Worm (Caenorhabditis elegans) whole organism, late embryonic: ENCODE measurements around the gene kcc-3.

Experiments used
- C38D4.7 ChIP-seq: fragments of 200-800 bp; sonication (Bioruptor generic); optimal IDR thresholded peaks from 2 replicates; lab custom pipeline; 2018; ENCODE audit warnings: mild to moderate bottlenecking, missing genetic modification characterization, moderate library complexity, missing compliant biosample characterization
- F13H6.1 ChIP-seq: sonication (generic microtip); optimal IDR thresholded peaks from 2 replicates; lab custom pipeline; 2016; ENCODE audit warnings: missing genetic modification characterization, missing compliant biosample characterization
- K02D7.2 ChIP-seq: sonication (generic microtip); optimal IDR thresholded peaks from 2 replicates; lab custom pipeline; 2017; ENCODE audit warnings: mild to moderate bottlenecking, missing genetic modification characterization, missing compliant biosample characterization
- T23F11.4 ChIP-seq: fragments of 200-800 bp; sonication (Bioruptor generic); optimal IDR thresholded peaks from 2 replicates; lab custom pipeline; 2018; ENCODE audit warnings: mild to moderate bottlenecking, missing genetic modification characterization, missing compliant biosample characterization
- ahr-1 ChIP-seq: sonication (generic microtip); optimal IDR thresholded peaks from 2 replicates; lab custom pipeline; 2016; ENCODE audit warnings: missing genetic modification characterization, missing compliant biosample characterization
- ama-1 ChIP-seq: fragments of 150-350 bp; optimal IDR thresholded peaks from 2 replicates; lab custom pipeline; 2014
- ceh-14 ChIP-seq: sonication (generic microtip); optimal IDR thresholded peaks from 2 replicates; lab custom pipeline; 2016; ENCODE audit warnings: missing genotype, missing genetic modification characterization, missing compliant biosample characterization
- ceh-18 ChIP-seq: sonication (generic microtip); optimal IDR thresholded peaks from 2 replicates; lab custom pipeline; 2016; ENCODE audit warnings: missing genetic modification characterization, missing compliant biosample characterization
- ceh-19 ChIP-seq: fragments of 200-800 bp; sonication (Bioruptor generic); optimal IDR thresholded peaks from 2 replicates; lab custom pipeline; 2018; ENCODE audit warnings: mild to moderate bottlenecking, missing genetic modification characterization, missing compliant biosample characterization
- ceh-2 ChIP-seq: sonication (generic microtip); optimal IDR thresholded peaks from 2 replicates; lab custom pipeline; 2016; ENCODE audit warnings: missing genotype, missing genetic modification characterization, missing compliant biosample characterization
- ceh-24 ChIP-seq: sonication (generic microtip); optimal IDR thresholded peaks from 2 replicates; lab custom pipeline; 2016; ENCODE audit warnings: mild to moderate bottlenecking, missing genetic modification characterization, missing compliant biosample characterization
- ceh-34 ChIP-seq: sonication (generic microtip); optimal IDR thresholded peaks from 2 replicates; lab custom pipeline; 2016; ENCODE audit warnings: mild to moderate bottlenecking, missing genetic modification characterization, missing compliant biosample characterization
- ceh-45 ChIP-seq: fragments of 200-800 bp; sonication (Bioruptor generic); IDR thresholded peaks from 2 replicates; pipeline ENCODE4 v1.3.6; 2022; ENCODE audit warnings: missing genetic modification reagents, missing genetic modification characterization, missing compliant biosample characterization
- ceh-48 ChIP-seq: sonication (generic microtip); optimal IDR thresholded peaks from 2 replicates; lab custom pipeline; 2016; ENCODE audit warnings: missing genetic modification characterization, inconsistent platforms, missing compliant biosample characterization
- ceh-6 ChIP-seq: fragments of 200-800 bp; sonication (Bioruptor generic); optimal IDR thresholded peaks from 2 replicates; lab custom pipeline; 2018; ENCODE audit warnings: mild to moderate bottlenecking, missing genetic modification characterization, missing compliant biosample characterization
- ceh-9 ChIP-seq: sonication (generic microtip); optimal IDR thresholded peaks from 2 replicates; lab custom pipeline; 2016; ENCODE audit warnings: mild to moderate bottlenecking, missing genetic modification characterization, inconsistent platforms, missing compliant biosample characterization
- dmd-4 ChIP-seq: sonication (generic microtip); optimal IDR thresholded peaks from 2 replicates; lab custom pipeline; 2016; ENCODE audit warnings: borderline replicate concordance, missing genetic modification characterization, missing compliant biosample characterization
- elt-4 ChIP-seq: sonication (generic microtip); optimal IDR thresholded peaks from 2 replicates; lab custom pipeline; 2016; ENCODE audit warnings: missing genetic modification characterization, missing compliant biosample characterization
- eyg-1 ChIP-seq: sonication (generic microtip); optimal IDR thresholded peaks from 2 replicates; lab custom pipeline; 2016; ENCODE audit warnings: missing genotype, missing genetic modification characterization, missing compliant biosample characterization
- fax-1 ChIP-seq: sonication (generic microtip); optimal IDR thresholded peaks from 2 replicates; lab custom pipeline; 2016; ENCODE audit warnings: missing genotype, missing genetic modification characterization, missing compliant biosample characterization
- fkh-10 ChIP-seq: fragments of 150-350 bp; optimal IDR thresholded peaks from 2 replicates; lab custom pipeline; 2014; ENCODE audit warnings: missing biosample characterization, missing genetic modification reagents, missing genetic modification characterization
- fkh-6 ChIP-seq: sonication (generic microtip); optimal IDR thresholded peaks from 2 replicates; lab custom pipeline; 2016; ENCODE audit warnings: missing genetic modification characterization, missing compliant biosample characterization
- hlh-13 ChIP-seq: fragments of 200-800 bp; sonication (Bioruptor generic); optimal IDR thresholded peaks from 2 replicates; lab custom pipeline; 2018; ENCODE audit warnings: mild to moderate bottlenecking, missing genetic modification characterization, missing compliant biosample characterization
- hlh-30 ChIP-seq: sonication (generic microtip); optimal IDR thresholded peaks from 2 replicates; lab custom pipeline; 2017; ENCODE audit warnings: antibody characterized with exemption, missing genetic modification characterization, missing compliant biosample characterization; ENCODE audit not compliant: insufficient read depth
- hlh-6 ChIP-seq: sonication (generic microtip); optimal IDR thresholded peaks from 2 replicates; lab custom pipeline; 2016; ENCODE audit warnings: missing genotype, missing genetic modification characterization, missing compliant biosample characterization
- lim-6 ChIP-seq: sonication (generic microtip); optimal IDR thresholded peaks from 2 replicates; lab custom pipeline; 2016; ENCODE audit warnings: missing genetic modification characterization, missing compliant biosample characterization
- lin-11 ChIP-seq: fragments of 200-800 bp; sonication (Bioruptor generic); optimal IDR thresholded peaks from 2 replicates; lab custom pipeline; 2018; ENCODE audit warnings: mild to moderate bottlenecking, missing genetic modification characterization, missing compliant biosample characterization
- madf-2 ChIP-seq: sonication (generic microtip); optimal IDR thresholded peaks from 2 replicates; lab custom pipeline; 2017; ENCODE audit warnings: missing genetic modification characterization, missing compliant biosample characterization
- mec-3 ChIP-seq: sonication (generic microtip); optimal IDR thresholded peaks from 2 replicates; lab custom pipeline; 2016; ENCODE audit warnings: borderline replicate concordance, missing genetic modification characterization, missing compliant biosample characterization
- nhr-232 ChIP-seq: sonication (generic microtip); optimal IDR thresholded peaks from 2 replicates; lab custom pipeline; 2016; ENCODE audit warnings: missing genetic modification characterization, missing compliant biosample characterization
- npax-4 ChIP-seq: sonication (generic microtip); optimal IDR thresholded peaks from 2 replicates; lab custom pipeline; 2016; ENCODE audit warnings: missing genetic modification characterization, missing compliant biosample characterization
- pat-9 ChIP-seq: fragments of 200-800 bp; sonication (Bioruptor generic); optimal IDR thresholded peaks from 2 replicates; lab custom pipeline; 2018; ENCODE audit warnings: mild to moderate bottlenecking, missing genetic modification characterization, moderate library complexity, missing compliant biosample characterization
- pqm-1 ChIP-seq: sonication (generic microtip); optimal IDR thresholded peaks from 2 replicates; lab custom pipeline; 2016; ENCODE audit warnings: missing genetic modification characterization, missing compliant biosample characterization
- pros-1 ChIP-seq: fragments of 150-350 bp; optimal IDR thresholded peaks from 2 replicates; lab custom pipeline; 2014; ENCODE audit warnings: missing biosample characterization, missing genetic modification reagents, missing genetic modification characterization
- ref-2 ChIP-seq: sonication (generic microtip); optimal IDR thresholded peaks from 2 replicates; lab custom pipeline; 2016; ENCODE audit warnings: missing genetic modification characterization, missing compliant biosample characterization
- rnt-1 ChIP-seq: sonication (generic microtip); optimal IDR thresholded peaks from 2 replicates; lab custom pipeline; 2016; ENCODE audit warnings: missing genetic modification characterization, missing compliant biosample characterization
- sox-2 ChIP-seq: fragments of 200-800 bp; sonication (Bioruptor generic); IDR thresholded peaks from 2 replicates; pipeline ENCODE4 v1.3.6; 2022; ENCODE audit warnings: missing genetic modification reagents, missing genetic modification characterization, missing compliant biosample characterization
- sox-4 ChIP-seq: sonication (generic microtip); optimal IDR thresholded peaks from 2 replicates; lab custom pipeline; 2017; ENCODE audit warnings: mild to moderate bottlenecking, missing genetic modification characterization, inconsistent platforms, missing compliant biosample characterization
- tbx-2 ChIP-seq: sonication (generic microtip); optimal IDR thresholded peaks from 2 replicates; lab custom pipeline; 2016; ENCODE audit warnings: missing genetic modification characterization, missing compliant biosample characterization
- tbx-7 ChIP-seq: sonication (generic microtip); optimal IDR thresholded peaks from 2 replicates; lab custom pipeline; 2016; ENCODE audit warnings: missing genotype, missing genetic modification characterization, missing compliant biosample characterization
- ttx-3 ChIP-seq: sonication (generic microtip); optimal IDR thresholded peaks from 2 replicates; lab custom pipeline; 2016; ENCODE audit warnings: missing genetic modification reagents, missing genetic modification characterization, missing compliant biosample characterization
- unc-42 ChIP-seq: sonication (generic microtip); optimal IDR thresholded peaks from 2 replicates; lab custom pipeline; 2016; ENCODE audit warnings: missing genotype, missing genetic modification characterization, missing compliant biosample characterization
- zip-5 ChIP-seq: sonication (generic microtip); optimal IDR thresholded peaks from 2 replicates; lab custom pipeline; 2016; ENCODE audit warnings: missing genetic modification characterization, missing compliant biosample characterization
- ztf-16 ChIP-seq: sonication (generic microtip); optimal IDR thresholded peaks from 2 replicates; lab custom pipeline; 2017; ENCODE audit warnings: missing genetic modification characterization, missing compliant biosample characterization

Gene kcc-3

DNA sequence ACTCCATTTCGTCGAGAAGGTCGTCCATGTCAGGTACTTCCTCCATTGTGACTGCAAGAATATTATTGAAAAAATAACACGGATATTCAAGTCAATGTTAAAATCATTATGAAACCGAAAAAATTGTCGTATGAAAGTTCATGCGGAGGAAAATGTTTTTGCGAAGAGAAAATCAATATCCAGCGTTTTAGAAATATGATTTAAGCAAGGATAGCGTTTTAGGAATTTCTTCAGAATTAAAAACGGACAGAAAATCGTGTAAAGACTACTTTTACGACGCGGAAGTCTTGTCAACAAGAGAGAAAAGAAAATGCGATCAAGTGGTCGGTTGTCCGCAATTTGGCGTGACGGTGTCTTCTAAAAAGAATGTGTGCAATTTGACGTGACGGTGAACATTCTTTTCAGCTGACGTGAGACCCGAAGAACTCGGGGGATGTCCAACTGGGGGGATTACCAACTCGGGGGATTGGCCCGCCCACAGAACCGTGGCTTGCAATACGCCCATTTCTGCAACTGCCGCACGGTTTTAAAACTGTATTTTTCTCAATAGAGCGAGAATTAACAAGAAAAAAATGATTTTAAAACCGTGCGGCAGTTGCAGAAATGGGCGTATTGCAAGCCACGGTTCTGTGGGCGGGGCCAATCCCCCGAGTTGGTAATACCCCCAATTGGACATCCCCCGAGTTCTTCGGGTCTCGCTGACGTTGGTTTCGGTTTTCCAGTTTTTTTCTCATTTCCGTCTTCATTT lies 44.6 kb upstream of the kcc-3 start, which contains the start of the genes aka-1 and ubc-6 (continued):
- TF ChIP-seq T23F11.4 = no peak
- no peak for TF ChIP-seq ceh-19
- TF ChIP-seq lim-6 (tag; lab: Kevin White, UChicago) = peak; percentile 64
- TF ChIP-seq madf-2 (tag; lab: Kevin White, UChicago) = peak; percentile 38
- peak; percentile 18 for TF ChIP-seq ztf-16 (tag; lab: Kevin White, UChicago)
- no peak for TF ChIP-seq eyg-1 (tag; lab: Kevin White, UChicago)
- TF ChIP-seq ceh-48 (tag; lab: Kevin White, UChicago) = no peak
- TF ChIP-seq ceh-45 (GFP tag; lab: Robert Waterston, UW) = peak; percentile 44; the same call in 1 of the 2 replicates
- TF ChIP-seq npax-4 (tag; lab: Kevin White, UChicago) = no peak
- TF ChIP-seq hlh-30 = peak; percentile 69
- TF ChIP-seq ceh-2 = peak; percentile 54
- TF ChIP-seq fkh-10 (GFP tag; lab: Kevin White, UChicago) = no peak
- TF ChIP-seq ttx-3 (tag; lab: Kevin White, UChicago) = no peak
- peak; percentile 55 for TF ChIP-seq F13H6.1 (tag; lab: Kevin White, UChicago)
- no peak for TF ChIP-seq sox-2
- peak; percentile 72 for TF ChIP-seq fax-1 (tag; lab: Kevin White, UChicago)
- peak; percentile 67 for TF ChIP-seq hlh-6 (tag; lab: Kevin White, UChicago)
- TF ChIP-seq K02D7.2 = no peak
- peak; percentile 70 for TF ChIP-seq ceh-34 (tag; lab: Kevin White, UChicago)
- TF ChIP-seq ahr-1 (tag; lab: Kevin White, UChicago) = no peak
- no peak for TF ChIP-seq ceh-24
- TF ChIP-seq, all 69 proteins: peak for 29

ce11 chrII:7469318-7469717 lies 35.2 kb upstream of the kcc-3 start:
- TF ChIP-seq ama-1 (no peak), unc-42 (tag; lab: Kevin White, UChicago) (peak; percentile 64), ceh-6 (GFP tag; lab: Kevin White, UChicago) (no peak), ceh-2 (no peak), pros-1 (tag; lab: Kevin White, UChicago) (no peak)
- TF ChIP-seq, all 69 proteins: peak for 1

DNA sequence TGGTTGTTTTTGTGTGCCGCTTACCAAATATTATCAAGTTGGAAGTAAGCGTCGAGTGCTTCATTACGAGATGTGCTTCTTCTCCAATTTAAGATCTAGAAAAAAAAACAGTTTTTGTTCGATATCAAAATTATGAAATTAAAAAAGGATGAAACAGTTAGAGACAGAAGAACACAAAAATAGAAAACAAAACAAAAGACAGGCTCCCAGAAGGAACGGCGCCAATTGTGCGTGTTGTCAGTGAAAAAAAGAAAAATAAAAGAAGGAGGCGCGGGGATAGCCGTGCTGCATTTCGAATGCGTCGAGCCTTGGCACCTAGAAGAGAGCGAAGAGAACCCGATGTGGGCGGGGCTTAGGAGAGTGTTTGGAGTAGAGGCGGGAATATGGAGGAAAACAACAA lies 31.4 kb upstream of the kcc-3 start, which contains the start of gene sro-1:
sro-1 (minus strand) TSS at position 101 of the 400 bp plus-strand sequence.
- TF ChIP-seq mec-3 = no peak
- TF ChIP-seq ceh-24 = no peak
- no peak for TF ChIP-seq rnt-1 (tag; lab: Kevin White, UChicago)
- TF ChIP-seq zip-5 (tag; lab: Kevin White, UChicago) = no peak
- no peak for TF ChIP-seq ceh-48 (tag; lab: Kevin White, UChicago)
- TF ChIP-seq madf-2 (tag; lab: Kevin White, UChicago) = no peak
- TF ChIP-seq sox-4 (tag; lab: Kevin White, UChicago) = no peak
- no peak for TF ChIP-seq ref-2 (tag; lab: Kevin White, UChicago)
- no peak for TF ChIP-seq eyg-1 (tag; lab: Kevin White, UChicago)
- no peak for TF ChIP-seq ama-1
- no peak for TF ChIP-seq hlh-13 (GFP tag; lab: Kevin White, UChicago)
- no peak for TF ChIP-seq ceh-9
- TF ChIP-seq hlh-30 = no peak
- TF ChIP-seq, all 69 proteins: peak for 0

DNA sequence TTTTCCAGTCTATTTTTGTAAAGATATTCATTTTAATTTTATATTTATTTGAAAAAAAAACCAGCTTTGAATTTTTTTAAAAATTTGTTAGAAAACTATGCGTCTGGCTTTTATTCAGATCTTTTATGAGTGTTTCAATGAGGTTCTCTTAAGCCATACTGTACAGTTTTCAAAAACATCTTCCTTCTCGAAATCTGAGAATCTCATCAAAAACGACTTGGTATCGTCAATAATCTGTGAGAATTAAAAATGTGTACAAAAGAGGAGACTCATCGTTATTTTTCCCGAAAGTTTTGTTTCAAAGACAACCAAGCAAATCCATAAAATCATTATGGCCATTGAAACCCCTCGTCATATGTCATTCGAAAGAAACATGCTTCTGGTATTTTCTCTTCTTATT lies 25.1 kb upstream of the kcc-3 start, which contains the start of gene D1022.2:
D1022.2 (plus strand) TSS at position 301 of the 400 bp plus-strand sequence.
- TF ChIP-seq C38D4.7 (GFP tag; lab: Kevin White, UChicago) = no peak
- TF ChIP-seq pat-9 (tag; lab: Kevin White, UChicago) = no peak
- TF ChIP-seq fax-1 (tag; lab: Kevin White, UChicago) = no peak
- no peak for TF ChIP-seq ceh-14
- no peak for TF ChIP-seq ceh-34 (tag; lab: Kevin White, UChicago)
- no peak for TF ChIP-seq ahr-1 (tag; lab: Kevin White, UChicago)
- TF ChIP-seq pqm-1 (tag; lab: Kevin White, UChicago) = no peak
- no peak for TF ChIP-seq ceh-18 (tag; lab: Kevin White, UChicago)
- no peak for TF ChIP-seq elt-4 (tag; lab: Kevin White, UChicago)
- no peak for TF ChIP-seq fkh-6 (tag; lab: Kevin White, UChicago)
- no peak for TF ChIP-seq ceh-19
- no peak for TF ChIP-seq nhr-232 (tag; lab: Kevin White, UChicago)
- TF ChIP-seq ceh-24 = no peak
- no peak for TF ChIP-seq hlh-13 (GFP tag; lab: Kevin White, UChicago)
- no peak for TF ChIP-seq lin-11 (tag; lab: Kevin White, UChicago)
- no peak for TF ChIP-seq rnt-1 (tag; lab: Kevin White, UChicago)
- TF ChIP-seq tbx-2 (tag; lab: Kevin White, UChicago) = no peak
- TF ChIP-seq tbx-7 (tag; lab: Kevin White, UChicago) = no peak
- no peak for TF ChIP-seq dmd-4 (tag; lab: Kevin White, UChicago)
- TF ChIP-seq ama-1 = no peak
